Worm (Caenorhabditis elegans) whole organism, L1 larva: ENCODE results near the gene col-93.

Source experiments
- C04F5.9 ChIP-seq: sonication (generic microtip); optimal IDR thresholded peaks from 2 replicates; lab custom pipeline; 2016; ENCODE audit warnings: missing genetic modification characterization, missing compliant biosample characterization
- C16A3.4 ChIP-seq: fragments of 150-350 bp; optimal IDR thresholded peaks from 2 replicates; lab custom pipeline; 2014; ENCODE audit warnings: missing biosample characterization, missing genetic modification characterization
- aha-1 ChIP-seq: fragments of 150-350 bp; optimal IDR thresholded peaks from 2 replicates; lab custom pipeline; 2014; ENCODE audit warnings: missing biosample characterization, missing genetic modification characterization
- ama-1 ChIP-seq: fragments of 150-350 bp; optimal IDR thresholded peaks from 2 replicates; lab custom pipeline; 2014
- blmp-1 ChIP-seq: fragments of 150-350 bp; optimal IDR thresholded peaks from 2 replicates; lab custom pipeline; 2014; ENCODE audit warnings: missing biosample characterization, missing genetic modification characterization
- ceh-88 ChIP-seq: fragments of 200-800 bp; sonication (Bioruptor generic); IDR thresholded peaks from 2 replicates; pipeline ENCODE4 v1.3.6; 2022; ENCODE audit warnings: missing genetic modification characterization, missing compliant biosample characterization
- ceh-90 ChIP-seq: sonication (generic microtip); optimal IDR thresholded peaks from 2 replicates; lab custom pipeline; 2016; ENCODE audit warnings: missing genetic modification characterization, missing compliant biosample characterization
- ces-1 ChIP-seq: fragments of 150-350 bp; optimal IDR thresholded peaks from 2 replicates; lab custom pipeline; 2014; ENCODE audit warnings: missing biosample characterization, missing genetic modification reagents, missing genetic modification characterization
- dsc-1 ChIP-seq: sonication (generic microtip); optimal IDR thresholded peaks from 2 replicates; lab custom pipeline; 2016; ENCODE audit warnings: mild to moderate bottlenecking, missing genetic modification characterization, missing compliant biosample characterization
- efl-1 ChIP-seq, 4 experiments: fragments of 150-350 bp; optimal IDR thresholded peaks in 3 of 4; peaks in 1 of 4; 1 replicate in 1 of 4; 2 replicates in 3 of 4; lab custom pipeline; 2014; ENCODE audit warnings: missing biosample characterization in 2 of 4, missing genetic modification characterization in 2 of 4, missing genetic modification reagents in 2 of 4
- efl-3 ChIP-seq: fragments of 200-800 bp; sonication (Bioruptor generic); optimal IDR thresholded peaks from 2 replicates; lab custom pipeline; 2018; ENCODE audit warnings: mild to moderate bottlenecking, missing genetic modification characterization, missing compliant biosample characterization
- egl-13 ChIP-seq: sonication (generic microtip); optimal IDR thresholded peaks from 2 replicates; lab custom pipeline; 2016; ENCODE audit warnings: missing genotype, missing genetic modification reagents, missing genetic modification characterization, missing compliant biosample characterization
- elt-2 ChIP-seq: sonication (generic microtip); optimal IDR thresholded peaks from 2 replicates; lab custom pipeline; 2016; ENCODE audit warnings: missing genetic modification characterization, mild to moderate bottlenecking, inconsistent platforms, missing compliant biosample characterization, missing genetic modification reagents
- ets-5 ChIP-seq: fragments of 200-800 bp; sonication (Bioruptor generic); IDR thresholded peaks from 2 replicates; pipeline ENCODE4 v1.3.6; 2022; ENCODE audit warnings: missing genetic modification characterization, missing compliant biosample characterization
- fkh-4 ChIP-seq: sonication (generic microtip); optimal IDR thresholded peaks from 2 replicates; lab custom pipeline; 2016; ENCODE audit warnings: missing compliant biosample characterization, missing genetic modification characterization, borderline replicate concordance
- fkh-8 ChIP-seq: sonication (generic microtip); optimal IDR thresholded peaks from 2 replicates; lab custom pipeline; 2016; ENCODE audit warnings: mild to moderate bottlenecking, missing genetic modification characterization, missing compliant biosample characterization
- fos-1 ChIP-seq: fragments of 150-350 bp; optimal IDR thresholded peaks from 2 replicates; lab custom pipeline; 2014; ENCODE audit warnings: missing biosample characterization, missing genetic modification characterization
- grh-1 ChIP-seq: fragments of 200-800 bp; sonication (Bioruptor generic); IDR thresholded peaks from 2 replicates; pipeline ENCODE4 v1.3.6; 2022; ENCODE audit warnings: missing genetic modification reagents, missing genetic modification characterization, missing compliant biosample characterization
- irx-1 ChIP-seq: sonication (generic microtip); optimal IDR thresholded peaks from 2 replicates; lab custom pipeline; 2016; ENCODE audit warnings: missing genetic modification characterization, missing compliant biosample characterization
- lin-13 ChIP-seq: fragments of 150-350 bp; optimal IDR thresholded peaks from 2 replicates; lab custom pipeline; 2014; ENCODE audit warnings: missing biosample characterization, missing genetic modification reagents, missing genetic modification characterization
- lin-15B ChIP-seq: fragments of 150-350 bp; sonication (generic microtip); optimal IDR thresholded peaks from 3 replicates; lab custom pipeline; 2014; ENCODE audit warnings: missing biosample characterization, missing genetic modification characterization
- lin-39 ChIP-seq: fragments of 150-350 bp; optimal IDR thresholded peaks from 2 replicates; lab custom pipeline; 2014; ENCODE audit warnings: missing biosample characterization, missing genetic modification reagents, missing genetic modification characterization
- lir-3 ChIP-seq: sonication (generic microtip); optimal IDR thresholded peaks from 2 replicates; lab custom pipeline; 2016; ENCODE audit warnings: mild to moderate bottlenecking, missing genetic modification characterization, moderate library complexity, missing compliant biosample characterization; ENCODE audit not compliant: poor library complexity
- lsy-2 ChIP-seq, 2 experiments: fragments of 150-350 bp; optimal IDR thresholded peaks; 2 replicates each; lab custom pipeline; 2014; ENCODE audit warnings: missing biosample characterization in 2 of 2, missing genetic modification characterization in 2 of 2
- mdl-1 ChIP-seq, 2 experiments: fragments of 150-350 bp; optimal IDR thresholded peaks; 2 replicates each; lab custom pipeline; 2014 to 2017; ENCODE audit warnings: missing biosample characterization in 2 of 2, missing genetic modification characterization in 2 of 2, inconsistent platforms in 1 of 2
- mef-2 ChIP-seq: fragments of 150-350 bp; optimal IDR thresholded peaks from 2 replicates; lab custom pipeline; 2014; ENCODE audit warnings: missing biosample characterization, missing genetic modification characterization
- mep-1 ChIP-seq: fragments of 150-350 bp; optimal IDR thresholded peaks from 2 replicates; lab custom pipeline; 2014; ENCODE audit warnings: missing biosample characterization, missing genetic modification characterization
- nhr-11 ChIP-seq: fragments of 150-350 bp; optimal IDR thresholded peaks from 2 replicates; lab custom pipeline; 2014; ENCODE audit warnings: missing biosample characterization, missing genetic modification characterization
- nhr-19 ChIP-seq: fragments of 200-800 bp; sonication (Bioruptor generic); conservative IDR thresholded peaks from 2 replicates; pipeline ENCODE4 v1.3.6; 2022; ENCODE audit warnings: missing genetic modification characterization, missing compliant biosample characterization
- nhr-20 ChIP-seq: sonication (generic microtip); optimal IDR thresholded peaks from 2 replicates; lab custom pipeline; 2016; ENCODE audit warnings: mild to moderate bottlenecking, missing genetic modification characterization, missing compliant biosample characterization
- nhr-237 ChIP-seq: fragments of 150-350 bp; optimal IDR thresholded peaks from 2 replicates; lab custom pipeline; 2014; ENCODE audit warnings: missing biosample characterization, missing genetic modification characterization
- nhr-47 ChIP-seq: sonication (generic microtip); optimal IDR thresholded peaks from 2 replicates; lab custom pipeline; 2016; ENCODE audit warnings: mild to moderate bottlenecking, missing genetic modification characterization, moderate library complexity, missing compliant biosample characterization
- nhr-71 ChIP-seq: sonication (generic microtip); optimal IDR thresholded peaks from 2 replicates; lab custom pipeline; 2016; ENCODE audit warnings: mild to moderate bottlenecking, missing genetic modification characterization, moderate library complexity, missing compliant biosample characterization
- nhr-76 ChIP-seq: sonication (generic microtip); optimal IDR thresholded peaks from 2 replicates; lab custom pipeline; 2017; ENCODE audit warnings: missing biosample characterization, missing genetic modification characterization
- nhr-77 ChIP-seq: fragments of 150-350 bp; optimal IDR thresholded peaks from 2 replicates; lab custom pipeline; 2014; ENCODE audit warnings: missing biosample characterization, missing genetic modification characterization
- nhr-84 ChIP-seq: sonication (generic microtip); optimal IDR thresholded peaks from 2 replicates; lab custom pipeline; 2017; ENCODE audit warnings: missing biosample characterization, missing genetic modification characterization
- nhr-90 ChIP-seq: sonication (generic microtip); optimal IDR thresholded peaks from 2 replicates; lab custom pipeline; 2016; ENCODE audit warnings: mild to moderate bottlenecking, missing genetic modification characterization, missing compliant biosample characterization; ENCODE audit not compliant: poor library complexity
- pag-3 ChIP-seq: sonication (generic microtip); optimal IDR thresholded peaks from 2 replicates; lab custom pipeline; 2017; ENCODE audit warnings: missing genetic modification characterization, mild to moderate bottlenecking, missing compliant biosample characterization, antibody characterized with exemption, borderline replicate concordance; ENCODE audit not compliant: insufficient read depth
- pax-3 ChIP-seq: fragments of 200-800 bp; sonication (Bioruptor generic); optimal IDR thresholded peaks from 2 replicates; lab custom pipeline; 2018; ENCODE audit warnings: mild to moderate bottlenecking, missing genetic modification characterization, moderate library complexity, missing compliant biosample characterization
- skn-1 ChIP-seq: fragments of 150-350 bp; optimal IDR thresholded peaks from 2 replicates; lab custom pipeline; 2014; ENCODE audit warnings: missing biosample characterization, missing genetic modification characterization
- snu-23 ChIP-seq: sonication (generic microtip); optimal IDR thresholded peaks from 2 replicates; lab custom pipeline; 2016; ENCODE audit warnings: missing genetic modification characterization, missing compliant biosample characterization
- sptf-1 ChIP-seq: fragments of 150-350 bp; optimal IDR thresholded peaks from 2 replicates; lab custom pipeline; 2014; ENCODE audit warnings: missing biosample characterization, missing genetic modification characterization
- sup-37 ChIP-seq: fragments of 200-800 bp; sonication (Bioruptor generic); optimal IDR thresholded peaks from 2 replicates; lab custom pipeline; 2018; ENCODE audit warnings: mild to moderate bottlenecking, missing genetic modification characterization, missing compliant biosample characterization
- swsn-7 ChIP-seq: sonication (generic microtip); optimal IDR thresholded peaks from 2 replicates; lab custom pipeline; 2016; ENCODE audit warnings: missing genetic modification characterization, missing compliant biosample characterization
- tbx-2 ChIP-seq: sonication (generic microtip); optimal IDR thresholded peaks from 2 replicates; lab custom pipeline; 2016; ENCODE audit warnings: missing genetic modification characterization, missing compliant biosample characterization
- tlp-1 ChIP-seq: fragments of 150-350 bp; optimal IDR thresholded peaks from 2 replicates; lab custom pipeline; 2014; ENCODE audit warnings: missing biosample characterization, missing genetic modification characterization
- unc-30 ChIP-seq: sonication (generic microtip); optimal IDR thresholded peaks from 2 replicates; lab custom pipeline; 2017; ENCODE audit warnings: missing biosample characterization, missing genetic modification characterization
- unc-62 ChIP-seq: fragments of 150-350 bp; optimal IDR thresholded peaks from 2 replicates; lab custom pipeline; 2014; ENCODE audit warnings: missing biosample characterization, missing genetic modification reagents, missing genetic modification characterization
- vab-15 ChIP-seq: sonication (generic microtip); optimal IDR thresholded peaks from 2 replicates; lab custom pipeline; 2017; ENCODE audit warnings: missing genotype, mild to moderate bottlenecking, missing genetic modification characterization, missing compliant biosample characterization
- xbp-1 ChIP-seq: sonication (generic microtip); optimal IDR thresholded peaks from 2 replicates; lab custom pipeline; 2016; ENCODE audit warnings: missing genetic modification characterization, missing compliant biosample characterization
- zag-1 ChIP-seq: fragments of 150-350 bp; optimal IDR thresholded peaks from 2 replicates; lab custom pipeline; 2014; ENCODE audit warnings: missing biosample characterization, missing genetic modification characterization
- ztf-11 ChIP-seq, 2 experiments: sonication (generic microtip); optimal IDR thresholded peaks; 2 replicates each; lab custom pipeline; 2016 to 2017; ENCODE audit warnings: missing genetic modification characterization in 2 of 2, missing biosample characterization in 1 of 2, missing compliant biosample characterization in 1 of 2

col-93 gene

DNA sequence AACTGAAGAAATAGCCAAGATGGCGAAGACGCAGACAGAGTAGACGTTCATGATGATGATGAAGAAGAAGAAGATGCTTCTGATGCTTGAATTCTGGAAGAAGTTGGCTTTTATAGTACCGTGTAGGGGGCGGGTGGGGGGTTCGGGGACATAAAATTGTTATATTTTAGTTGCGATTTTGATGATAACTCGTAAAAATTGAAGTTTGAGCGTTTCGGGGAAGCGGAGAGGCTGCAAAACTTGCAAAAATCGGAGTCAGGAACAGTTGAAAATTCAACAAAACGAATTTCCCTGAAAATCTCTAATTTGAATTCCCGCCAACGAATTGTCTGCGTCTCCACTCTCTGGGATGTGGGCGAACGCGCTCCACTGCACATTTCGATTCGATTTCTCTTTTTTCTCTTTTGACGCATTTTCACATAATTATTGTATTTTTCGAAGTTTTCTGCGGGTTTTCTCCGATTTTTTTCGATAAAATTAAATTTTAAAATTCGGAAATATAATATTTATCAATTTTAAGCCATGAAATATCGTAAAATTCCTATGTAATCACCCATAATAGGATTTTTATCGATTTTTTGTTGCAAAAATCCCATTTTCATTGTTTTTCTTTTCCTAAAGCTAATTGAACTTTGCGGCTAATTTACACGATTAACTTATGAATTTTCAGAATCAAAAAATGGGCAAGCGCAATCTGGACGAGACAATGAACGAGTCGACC lies 22.3 kb upstream of the col-93 start, which contains the start of the genes fipr-17 and Y48A6B.3:
Gene fipr-17 (minus strand): TSS at position 51 of the 721 bp plus-strand sequence.
Gene Y48A6B.3 (plus strand): TSS at position 671 of the 721 bp plus-strand sequence.
- TF ChIP-seq tlp-1 (tag; lab: Kevin White, UChicago) (no peak), nhr-84 (tag; lab: Kevin White, UChicago) (no peak), lir-3 (tag; lab: Kevin White, UChicago) (peak; percentile 76), elt-2 (peak; percentile 29), lin-39 (tag; lab: Kevin White, UChicago) (peak; percentile 59), swsn-7 (tag; lab: Kevin White, UChicago) (peak; percentile 79), tbx-2 (tag; lab: Kevin White, UChicago) (peak; percentile 87), ztf-11 (tag; optimal IDR thresholded peaks at IDR 0.05; lab: Kevin White, UChicago) (peak in 1 of 2 experiments; percentile 56), ceh-88 (GFP tag; lab: Robert Waterston, UW) (peak; percentile 40; the same call in 1 of the 2 replicates), nhr-11 (tag; lab: Kevin White, UChicago) (no peak), nhr-20 (peak; percentile 83), xbp-1 (peak; percentile 81), vab-15 (tag; lab: Kevin White, UChicago) (peak; percentile 75), nhr-77 (tag; lab: Kevin White, UChicago) (peak; percentile 78), unc-30 (tag; lab: Kevin White, UChicago) (no peak), nhr-76 (tag; lab: Kevin White, UChicago) (no peak), dsc-1 (tag; lab: Kevin White, UChicago) (peak; percentile 70), irx-1 (tag; lab: Kevin White, UChicago) (peak; percentile 72), lin-13 (GFP tag; lab: Kevin White, UChicago) (peak; percentile 86), sup-37 (GFP tag; lab: Kevin White, UChicago) (no peak), fos-1 (peak; percentile 75), unc-62 (GFP tag; lab: Kevin White, UChicago) (no peak), skn-1 (tag; lab: Kevin White, UChicago) (peak; percentile 85), zag-1 (no peak), fkh-4 (tag; lab: Kevin White, UChicago) (peak; percentile 27), grh-1 (GFP tag; lab: Robert Waterston, UW) (peak; percentile 68), nhr-19 (GFP tag; lab: Robert Waterston, UW) (peak; percentile 83), pax-3 (peak; percentile 74), nhr-237 (tag; lab: Kevin White, UChicago) (peak; percentile 54), mep-1 (tag; lab: Kevin White, UChicago) (peak; percentile 86), C16A3.4 (tag; lab: Kevin White, UChicago) (peak; percentile 93), efl-1 (optimal IDR thresholded peaks at IDR 0.05; lab: Kevin White, UChicago) (peak; percentile 99 to 100), efl-1 (GFP tag; optimal IDR thresholded peaks at IDR 0.05 in 1 of 2; lab: Kevin White, UChicago) (peak; percentile 100), ces-1 (no peak), nhr-71 (tag; lab: Kevin White, UChicago) (peak; percentile 89), ama-1 (lab: Kevin White, UChicago) (no peak), mdl-1 (tag; optimal IDR thresholded peaks at IDR 0.05; lab: Kevin White, UChicago) (peak in 1 of 2 experiments; percentile 52), fkh-8 (tag; lab: Kevin White, UChicago) (peak; percentile 83), ets-5 (GFP tag; lab: Robert Waterston, UW) (no peak), egl-13 (tag; lab: Kevin White, UChicago) (peak; percentile 65), ceh-90 (peak; percentile 52), mef-2 (peak; percentile 50), lsy-2 (tag; optimal IDR thresholded peaks at IDR 0.05; lab: Kevin White, UChicago) (peak; percentile 89 to 95), pag-3 (tag; lab: Kevin White, UChicago) (no peak), blmp-1 (tag; lab: Kevin White, UChicago) (peak; percentile 94), nhr-47 (tag; lab: Kevin White, UChicago) (peak; percentile 89), nhr-90 (tag; lab: Kevin White, UChicago) (peak; percentile 78), snu-23 (GFP tag; lab: Kevin White, UChicago) (peak; percentile 90), C04F5.9 (tag; lab: Kevin White, UChicago) (peak; percentile 64), aha-1 (tag; lab: Kevin White, UChicago) (peak; percentile 58), efl-3 (GFP tag; lab: Kevin White, UChicago) (no peak), lin-15B (tag; lab: Kevin White, UChicago) (peak; percentile 95), sptf-1 (tag; lab: Kevin White, UChicago) (no peak)
